Worm (Caenorhabditis elegans): Measurements from ENCODE around the gene C30B5.17.

C30B5.17 gene

DNA sequence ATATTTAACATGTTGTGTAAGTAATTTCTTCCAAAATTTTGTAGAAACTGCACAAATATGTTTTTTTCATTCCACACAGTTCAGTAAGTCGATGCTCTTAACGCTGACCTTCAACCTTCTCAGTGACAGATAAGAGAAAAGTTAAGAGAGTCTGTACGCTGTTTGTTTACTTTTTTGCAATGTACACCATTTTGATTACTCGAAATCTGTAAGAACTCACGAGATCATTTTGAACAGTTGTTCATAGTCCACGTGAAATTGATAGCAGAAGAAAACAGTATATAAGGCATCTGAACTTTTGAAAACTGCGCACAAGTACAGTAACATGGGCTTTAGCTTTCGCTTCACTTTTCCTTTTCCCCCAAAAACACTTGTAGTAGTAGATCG is 24.1 kb downstream of the C30B5.17 start:
- no peak for TF ChIP-seq dao-5 (tag; optimal IDR thresholded peaks at IDR 0.05)
- no peak for TF ChIP-seq him-1 (tag; optimal IDR thresholded peaks at IDR 0.05)
- TF ChIP-seq W03F9.2 (tag; optimal IDR thresholded peaks at IDR 0.05): no peak

DNA sequence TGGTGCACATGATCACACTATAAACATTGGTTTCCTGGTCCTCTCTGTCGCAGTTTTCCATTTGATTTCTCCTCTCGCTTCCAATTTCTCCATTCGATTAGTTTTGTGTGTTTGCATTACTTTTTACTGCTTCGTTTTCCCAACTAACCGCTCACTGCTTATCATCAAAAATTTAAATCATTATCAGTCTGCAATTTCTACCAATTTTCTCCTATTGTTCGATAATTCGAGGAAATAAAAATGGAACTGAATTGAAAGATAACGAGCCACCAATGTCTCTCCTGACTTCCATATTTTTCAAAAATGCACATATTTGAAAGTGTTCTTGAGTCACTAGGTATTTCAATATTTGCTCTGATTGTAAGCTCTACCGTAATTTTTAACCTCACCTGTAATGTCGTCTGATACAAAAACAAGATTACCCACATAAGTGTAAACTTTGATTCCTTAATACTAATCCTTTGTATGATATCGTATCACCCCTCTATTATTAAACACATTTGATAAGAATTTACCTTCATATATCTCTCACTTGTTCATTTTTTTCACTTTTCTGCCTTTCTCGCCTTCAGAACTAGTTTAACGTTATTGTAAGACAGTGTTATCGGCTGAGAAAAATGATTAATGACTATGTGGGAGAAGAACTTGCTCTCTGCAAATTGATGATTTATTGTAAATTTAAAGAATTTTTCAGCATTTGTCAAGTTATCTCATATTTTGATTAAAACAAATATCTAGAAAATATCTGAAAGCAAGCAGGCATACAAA is 24.7 kb downstream of the C30B5.17 start:
- TF ChIP-seq him-1 (tag; optimal IDR thresholded peaks at IDR 0.05) (no peak), W03F9.2 (tag; optimal IDR thresholded peaks at IDR 0.05) (no peak), dao-5 (tag; optimal IDR thresholded peaks at IDR 0.05) (no peak)

DNA sequence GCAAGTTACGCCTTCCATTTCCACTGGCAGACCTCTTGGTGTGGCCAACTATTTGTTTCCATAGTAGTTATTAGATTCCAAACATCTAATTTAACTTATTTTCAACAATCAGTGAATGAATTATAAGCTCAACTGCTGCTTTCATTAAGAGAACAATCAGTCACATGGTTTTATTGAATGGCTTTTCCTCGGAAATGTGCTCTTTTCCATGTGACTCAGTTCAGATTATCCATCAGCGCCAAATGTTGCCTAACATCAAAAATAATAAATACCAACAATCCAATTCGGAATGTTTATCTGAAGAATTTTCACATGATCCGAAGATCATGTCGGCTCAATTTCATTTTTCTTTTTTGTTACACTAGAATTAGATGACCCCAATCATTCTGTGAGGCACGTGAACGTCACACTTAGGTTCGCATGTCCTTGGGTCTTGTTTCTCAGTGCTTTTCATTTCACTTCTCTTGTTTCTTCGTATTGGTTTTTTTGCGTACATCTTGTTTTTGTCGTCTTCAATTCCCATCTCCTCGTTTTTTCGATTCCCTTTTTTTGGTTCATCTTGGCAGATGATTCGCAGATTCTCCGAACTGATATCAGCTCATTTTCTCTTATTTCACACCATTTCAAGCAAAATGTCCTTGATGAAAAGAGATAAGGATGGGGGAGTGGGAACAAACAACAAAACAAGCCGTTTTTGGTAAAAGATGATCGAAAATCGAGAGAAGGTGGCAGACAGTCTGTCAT is 26.5 kb downstream of the C30B5.17 start:
- no peak for TF ChIP-seq dao-5 (tag; optimal IDR thresholded peaks at IDR 0.05)

DNA sequence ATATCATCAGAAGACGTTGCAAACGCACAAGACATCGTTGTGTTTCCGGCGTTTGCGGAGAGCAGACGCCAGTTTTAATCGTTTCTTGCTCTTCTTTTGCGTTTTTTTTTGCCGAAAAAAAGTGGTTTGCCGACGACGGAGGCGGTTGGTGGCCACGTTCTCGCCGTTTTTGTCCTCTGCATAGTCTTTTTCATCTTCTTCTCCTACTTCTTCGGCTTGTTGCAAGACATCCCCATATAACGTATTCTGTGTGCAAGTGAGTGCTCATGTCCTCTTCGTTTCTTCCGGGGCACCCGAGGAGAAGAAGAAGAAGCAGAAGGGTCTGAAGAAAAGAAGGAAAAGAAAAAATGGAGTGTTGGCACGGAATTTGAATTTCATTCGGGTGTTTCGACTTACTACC is 27.8 kb downstream of the C30B5.17 start:
- TF ChIP-seq him-1 (tag; optimal IDR thresholded peaks at IDR 0.05) (peak; percentile 13), dao-5 (tag; optimal IDR thresholded peaks at IDR 0.05) (no peak), W03F9.2 (tag; optimal IDR thresholded peaks at IDR 0.05) (no peak)

DNA sequence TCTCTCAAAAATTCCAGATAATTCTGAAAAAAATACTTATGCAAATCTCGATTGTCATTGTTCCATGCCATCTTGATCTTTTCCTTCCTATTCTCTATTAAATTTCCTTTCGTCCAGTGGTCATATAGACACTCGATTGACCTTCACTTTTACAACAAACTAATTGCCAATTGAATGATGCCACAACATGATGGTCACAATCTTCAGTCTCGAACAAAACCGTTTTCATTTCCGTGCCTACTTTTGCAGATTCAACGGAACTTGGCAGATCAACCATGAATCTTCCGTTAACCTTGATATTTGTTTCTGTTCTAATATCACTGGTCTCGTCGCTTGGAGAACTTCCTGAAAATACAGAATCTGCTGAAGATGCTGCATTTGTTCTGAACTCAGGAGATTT is 29.4 kb downstream of the C30B5.17 start, which contains the start of gene F40H3.2:
Gene F40H3.2, plus strand, starts transcription at position 250 of the 400 bp plus-strand sequence.
- TF ChIP-seq dao-5 (tag; optimal IDR thresholded peaks at IDR 0.05): no peak
- TF ChIP-seq him-1 (tag; optimal IDR thresholded peaks at IDR 0.05): no peak
- no peak for TF ChIP-seq W03F9.2 (tag; optimal IDR thresholded peaks at IDR 0.05)

DNA sequence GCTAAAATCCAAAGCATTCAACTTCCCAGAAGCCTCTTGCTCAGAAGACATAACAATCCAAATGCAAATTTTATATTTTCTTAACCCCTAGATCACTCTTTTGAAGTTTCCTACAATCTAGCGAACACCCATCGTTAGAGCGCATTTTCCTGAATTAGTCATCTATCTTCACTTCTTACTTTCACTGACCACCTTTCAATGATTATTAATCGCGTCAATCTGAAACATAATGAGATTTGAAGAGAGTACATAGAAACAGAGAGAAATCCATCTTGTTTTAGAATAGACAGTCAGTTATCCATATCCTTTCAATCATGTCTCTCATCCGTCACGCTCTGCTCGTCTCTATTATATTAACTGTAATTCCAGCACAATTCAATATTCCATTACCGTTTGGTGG is 31.6 kb downstream of the C30B5.17 start, which contains the start of gene F40H3.3:
Gene F40H3.3, plus strand, starts transcription at position 280 of the 400 bp plus-strand sequence.
- TF ChIP-seq him-1 (tag; optimal IDR thresholded peaks at IDR 0.05): no peak
- TF ChIP-seq W03F9.2 (tag; optimal IDR thresholded peaks at IDR 0.05): no peak
- no peak for TF ChIP-seq dao-5 (tag; optimal IDR thresholded peaks at IDR 0.05)

DNA sequence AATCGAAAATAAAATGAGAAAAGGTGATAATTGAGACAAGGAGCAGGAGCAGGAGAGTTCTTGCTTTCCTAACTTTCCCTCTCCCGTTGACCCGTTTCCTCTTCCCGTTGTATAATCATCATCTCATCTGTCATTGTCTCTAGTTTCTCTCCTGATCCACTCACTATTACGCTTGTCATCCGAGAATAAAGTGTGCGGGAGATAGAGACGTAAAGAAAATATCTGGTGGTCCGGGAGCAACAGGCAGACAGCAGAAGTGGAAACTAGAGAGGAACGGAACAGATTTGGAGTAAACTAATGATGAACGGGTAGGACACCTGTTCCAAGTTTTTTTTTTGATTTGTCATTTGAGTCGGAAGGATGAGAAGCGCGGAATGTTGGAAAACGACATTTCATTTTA is 32.6 kb downstream of the C30B5.17 start:
- TF ChIP-seq dao-5 (tag; optimal IDR thresholded peaks at IDR 0.05): no peak
- TF ChIP-seq him-1 (tag; optimal IDR thresholded peaks at IDR 0.05): no peak
- no peak for TF ChIP-seq W03F9.2 (tag; optimal IDR thresholded peaks at IDR 0.05)

DNA sequence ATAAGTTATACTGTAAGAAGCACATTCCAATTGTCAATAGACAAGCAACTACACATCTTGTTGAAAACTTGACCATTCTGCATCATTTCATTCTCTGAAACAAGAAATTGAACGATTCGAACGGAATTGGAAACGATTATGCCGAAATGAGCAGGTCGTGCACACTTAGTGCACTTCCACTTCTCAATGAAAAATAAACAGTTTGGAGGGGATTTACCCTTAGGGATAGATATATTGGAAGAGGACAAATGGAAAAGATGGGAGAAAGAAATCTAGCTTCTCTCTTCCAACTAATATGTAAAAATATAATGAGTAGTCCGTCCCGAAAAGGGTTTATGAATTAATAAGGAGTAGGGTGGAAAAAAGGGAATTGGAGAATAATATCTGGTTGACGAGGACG is 33.7 kb downstream of the C30B5.17 start, which contains the start of gene hst-3.1:
Gene hst-3.1, minus strand, starts transcription at position 101 of the 400 bp plus-strand sequence.
- no peak for TF ChIP-seq dao-5 (tag; optimal IDR thresholded peaks at IDR 0.05)
- no peak for TF ChIP-seq W03F9.2 (tag; optimal IDR thresholded peaks at IDR 0.05)
- no peak for TF ChIP-seq him-1 (tag; optimal IDR thresholded peaks at IDR 0.05)

DNA sequence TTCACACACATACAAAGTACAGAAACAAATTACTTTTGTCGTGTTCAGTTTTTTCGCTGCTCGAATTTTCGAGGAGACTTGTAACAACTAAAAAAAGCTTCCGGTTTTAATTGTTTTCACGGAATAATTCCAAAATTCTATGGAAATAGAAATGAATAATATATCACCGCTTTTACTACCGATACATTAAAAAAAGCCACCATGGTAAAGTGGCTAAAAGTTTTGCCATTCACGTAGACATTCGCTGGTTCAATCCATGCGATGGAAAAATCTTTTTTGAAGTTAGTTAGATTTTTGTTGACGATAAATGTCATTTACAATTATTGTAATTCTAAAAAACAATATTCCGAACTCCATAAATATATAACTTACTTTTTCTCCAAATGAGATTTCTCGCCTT is 34.1 kb downstream of the C30B5.17 start:
- TF ChIP-seq dao-5 (tag; optimal IDR thresholded peaks at IDR 0.05): no peak
- no peak for TF ChIP-seq him-1 (tag; optimal IDR thresholded peaks at IDR 0.05)
- no peak for TF ChIP-seq W03F9.2 (tag; optimal IDR thresholded peaks at IDR 0.05)

DNA sequence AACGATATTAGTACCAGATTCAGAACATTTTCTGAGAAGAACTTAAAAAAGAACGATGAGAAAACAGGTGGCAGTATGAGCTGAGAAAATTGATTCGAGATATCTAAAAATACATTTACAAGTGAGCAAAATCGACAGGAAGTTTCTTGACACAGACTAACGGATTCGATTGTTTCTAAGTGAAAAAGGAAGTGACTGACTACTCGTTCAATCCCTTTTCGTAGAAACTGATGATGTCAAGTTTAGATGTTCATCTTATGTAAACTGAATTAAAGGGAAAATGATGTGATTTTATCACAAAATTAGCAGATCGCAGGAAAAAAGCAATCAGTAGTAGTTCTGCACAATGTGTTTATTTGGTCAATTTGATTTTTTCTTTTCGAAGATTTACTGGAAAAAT is 37.7 kb downstream of the C30B5.17 start:
- TF ChIP-seq W03F9.2 (tag; optimal IDR thresholded peaks at IDR 0.05): no peak
- TF ChIP-seq him-1 (tag; optimal IDR thresholded peaks at IDR 0.05): no peak
- no peak for TF ChIP-seq dao-5 (tag; optimal IDR thresholded peaks at IDR 0.05)

DNA sequence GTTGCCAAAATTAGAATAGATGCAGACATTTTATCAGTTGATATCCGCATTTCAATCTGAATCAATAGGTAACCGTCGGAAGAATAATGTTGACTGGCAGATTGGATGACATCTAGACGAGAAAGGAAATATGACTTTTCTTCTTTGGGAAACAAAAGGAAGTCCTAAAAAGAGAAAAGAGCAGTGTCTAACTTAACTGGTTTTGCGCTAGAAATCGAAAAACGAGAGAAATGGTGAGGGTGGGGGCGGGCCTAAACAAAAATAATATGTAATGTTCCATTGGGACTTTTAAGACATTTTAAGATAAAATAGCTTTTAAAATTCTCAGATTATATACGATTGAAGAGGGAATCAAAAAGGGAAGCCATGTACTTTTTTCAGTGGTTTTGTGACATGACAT is 41.8 kb downstream of the C30B5.17 start, which contains the start of gene exp-1:
Gene exp-1, minus strand, starts transcription at position 101 of the 400 bp plus-strand sequence.
- TF ChIP-seq dao-5 (tag; optimal IDR thresholded peaks at IDR 0.05): no peak
- no peak for TF ChIP-seq him-1 (tag; optimal IDR thresholded peaks at IDR 0.05)

DNA sequence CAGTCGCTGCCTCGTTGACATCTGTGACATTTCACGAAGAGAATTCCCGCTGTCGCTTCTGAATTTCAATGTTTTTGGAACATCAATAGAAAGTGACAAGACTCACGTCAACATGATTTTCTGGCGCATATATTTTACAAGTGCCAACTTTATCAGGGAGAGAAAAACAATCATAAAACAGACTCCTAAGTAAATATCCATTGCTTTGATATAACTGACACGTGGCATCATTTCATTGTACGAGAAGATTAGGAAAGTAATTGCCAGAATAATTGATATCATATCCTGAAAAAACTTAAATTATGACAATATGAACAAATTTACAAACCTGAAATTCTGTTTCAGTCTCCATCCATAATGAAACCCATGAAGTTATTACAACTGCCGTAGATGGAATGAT is 44.7 kb downstream of the C30B5.17 start:
- TF ChIP-seq him-1 (tag; optimal IDR thresholded peaks at IDR 0.05) (no peak), W03F9.2 (tag; optimal IDR thresholded peaks at IDR 0.05) (no peak), dao-5 (tag; optimal IDR thresholded peaks at IDR 0.05) (no peak)

Measured in whole organism, L4/young adult.